Worm (Caenorhabditis elegans) whole organism, early embryonic: ENCODE results near the gene srv-34.

Experiments
- ets-7 ChIP-seq: sonication (generic microtip); optimal IDR thresholded peaks from 2 replicates; lab custom pipeline; 2016; ENCODE audit warnings: missing genotype, missing genetic modification characterization, missing compliant biosample characterization
- hmbx-1 ChIP-seq: sonication (generic microtip); optimal IDR thresholded peaks from 2 replicates; lab custom pipeline; 2016; ENCODE audit warnings: mild to moderate bottlenecking, missing genetic modification characterization, missing compliant biosample characterization
- pes-1 ChIP-seq: fragments of 200-800 bp; sonication (Bioruptor generic); IDR thresholded peaks from 2 replicates; pipeline ENCODE4 v1.3.6; 2022; ENCODE audit warnings: missing genetic modification reagents, missing genetic modification characterization, missing compliant biosample characterization
- scrt-1 ChIP-seq: fragments of 200-800 bp; sonication (Bioruptor generic); IDR thresholded peaks from 2 replicates; pipeline ENCODE4 v1.3.6; 2022; ENCODE audit warnings: missing genetic modification characterization, missing compliant biosample characterization
- tbx-37 ChIP-seq: fragments of 200-800 bp; sonication (Bioruptor generic); conservative IDR thresholded peaks from 2 replicates; pipeline ENCODE4 v1.3.6; 2022; ENCODE audit warnings: missing genetic modification reagents, missing genetic modification characterization, missing compliant biosample characterization

srv-34 gene

ce11 chrV:16328849-16329248 lies 45.7 kb downstream of the srv-34 start, which contains the start of gene F57G8.7:
Gene F57G8.7 (plus strand): TSS chrV:16329149.
- TF ChIP-seq tbx-37 (no peak), ets-7 (no peak), pes-1 (no peak), hmbx-1 (no peak), scrt-1 (GFP tag; lab: Robert Waterston, UW) (no peak)
